Fruit fly (Drosophila melanogaster): ENCODE measurements around the gene Cyp9f3.
A peak's percentile ranks its signal among the peaks of the same experiment; 100 is the strongest.

Gene Cyp9f3

dm6 chr3R:12413274-12413958 is 14.7 kb upstream of the Cyp9f3 start, which contains the start of the genes Dip-C and pps (continued):
- TF ChIP-seq Kr (GFP tag; optimal IDR thresholded peaks at IDR 0.05) (no peak), Dll (GFP tag; IDR thresholded peaks at IDR 0.05; ENCODE audit: partially characterized antibody) (peak; percentile 75), stwl (tag; optimal IDR thresholded peaks at IDR 0.05) (peak; percentile 91), ERR (GFP tag; optimal IDR thresholded peaks at IDR 0.05) (no peak), phol (tag; optimal IDR thresholded peaks at IDR 0.05) (peak; percentile 46), ato (GFP tag; IDR thresholded peaks at IDR 0.05; ENCODE audit: partially characterized antibody) (peak; percentile 58; the same call in 1 of the 2 replicates), CG6683 (GFP tag; optimal IDR thresholded peaks at IDR 0.05) (no peak), Hr51 (GFP tag; optimal IDR thresholded peaks at IDR 0.05) (no peak), CG8765 (GFP tag; IDR thresholded peaks at IDR 0.05) (no peak), gro (GFP tag; optimal IDR thresholded peaks at IDR 0.05) (no peak), CG13775 (GFP tag; optimal IDR thresholded peaks at IDR 0.05) (no peak), CG7745 (tag; optimal IDR thresholded peaks at IDR 0.05) (no peak), sens (GFP tag) (no peak), Bgb (GFP tag; IDR thresholded peaks at IDR 0.05; ENCODE audit: partially characterized antibody) (peak; percentile 74), CG4617 (GFP tag; optimal IDR thresholded peaks at IDR 0.05; ENCODE audit: borderline replicate concordance) (peak; percentile 85), hbn (GFP tag; IDR thresholded peaks at IDR 0.05; ENCODE audit: partially characterized antibody) (peak; percentile 73), Poxn (GFP tag; IDR thresholded peaks at IDR 0.05) (no peak), MBD-R2 (GFP tag; IDR thresholded peaks at IDR 0.05) (peak; percentile 84), CG8924 (tag; optimal IDR thresholded peaks at IDR 0.05) (peak; percentile 37), Dref (GFP tag; IDR thresholded peaks at IDR 0.05) (peak; percentile 75), CG7963 (GFP tag; IDR thresholded peaks at IDR 0.05; ENCODE audit: partially characterized antibody) (peak; percentile 39; the same call in 1 of the 3 replicates), Doc3 (GFP tag; IDR thresholded peaks at IDR 0.05; ENCODE audit: partially characterized antibody) (peak; percentile 65; the same call in 2 of the 3 replicates), Usf (GFP tag; optimal IDR thresholded peaks at IDR 0.05) (no peak), CG16863 (GFP tag; optimal IDR thresholded peaks at IDR 0.05) (no peak), CG12659 (GFP tag; optimal IDR thresholded peaks at IDR 0.05) (peak; percentile 63), CG17912 (GFP tag; optimal IDR thresholded peaks at IDR 0.05) (no peak), zen (tag; optimal IDR thresholded peaks at IDR 0.05) (peak; percentile 20), btn (GFP tag; optimal IDR thresholded peaks at IDR 0.05) (no peak), mirr (GFP tag; optimal IDR thresholded peaks at IDR 0.05) (peak; percentile 23), rib (GFP tag; IDR thresholded peaks at IDR 0.05) (no peak), CG12391 (tag; optimal IDR thresholded peaks at IDR 0.05) (peak; percentile 52), ftz-f1 (GFP tag; optimal IDR thresholded peaks at IDR 0.05) (peak; percentile 78), YL-1 (GFP tag; optimal IDR thresholded peaks at IDR 0.05) (peak; percentile 84), nerfin-2 (GFP tag; IDR thresholded peaks at IDR 0.05; ENCODE audit: partially characterized antibody) (no peak), luna (GFP tag; optimal IDR thresholded peaks at IDR 0.05) (no peak), CG16813 (GFP tag; IDR thresholded peaks at IDR 0.05; ENCODE audit: partially characterized antibody) (peak; percentile 70), Scr (GFP tag; IDR thresholded peaks at IDR 0.05; ENCODE audit: partially characterized antibody) (peak; percentile 76), HmgZ (tag; optimal IDR thresholded peaks at IDR 0.05) (peak; percentile 12), gcm (GFP tag; optimal IDR thresholded peaks at IDR 0.05) (peak; percentile 60), sisA (GFP tag; IDR thresholded peaks at IDR 0.05) (no peak), CG14860 (GFP tag; IDR thresholded peaks at IDR 0.05; ENCODE audit: partially characterized antibody) (peak; percentile 35; the same call in 1 of the 3 replicates), mam (GFP tag; optimal IDR thresholded peaks at IDR 0.05) (no peak), NC2α (GFP tag; optimal IDR thresholded peaks at IDR 0.05) (no peak), Med (GFP tag) (peak; percentile 44), prd (optimal IDR thresholded peaks at IDR 0.05) (no peak), prd (GFP tag; IDR thresholded peaks at IDR 0.05) (no peak), zen2 (GFP tag; IDR thresholded peaks at IDR 0.05; ENCODE audit: partially characterized antibody) (peak; percentile 55; the same call in 2 of the 3 replicates), wek (GFP tag; optimal IDR thresholded peaks at IDR 0.05) (peak; percentile 13)

Measured in whole organism, embryonic.